Worm (Caenorhabditis elegans): Measurements from ENCODE around the gene F58F9.1.
A peak's percentile ranks its signal among the peaks of the same experiment; 100 is the strongest.

The F58F9.1 gene

DNA sequence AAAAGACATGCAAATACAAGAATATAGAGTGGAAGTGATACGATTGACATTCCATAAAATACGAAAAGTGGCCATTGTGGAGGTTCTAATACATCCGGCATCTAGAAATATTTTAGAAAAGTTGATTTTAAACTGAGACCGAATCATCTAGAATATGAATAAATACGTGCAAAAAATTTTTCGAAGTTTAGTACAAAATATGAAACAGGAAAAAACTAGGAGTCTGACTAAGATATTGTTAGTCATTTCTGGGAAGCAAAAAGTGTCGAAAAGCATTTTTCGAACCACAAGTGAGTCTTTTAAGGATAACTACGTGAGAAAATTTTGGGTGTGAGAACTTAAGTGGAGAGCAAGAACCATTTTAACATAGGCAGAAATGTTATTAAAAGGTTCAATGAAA is 32.5 kb downstream of the F58F9.1 start, which contains the start of gene srv-32:
TSS of gene srv-32 (minus strand) at position 101 of the 400 bp plus-strand sequence.
- TF ChIP-seq pes-1 (GFP tag; IDR thresholded peaks at IDR 0.05) (no peak), tbx-11 (GFP tag; IDR thresholded peaks at IDR 0.05) (no peak), ets-7 (tag; optimal IDR thresholded peaks at IDR 0.05) (no peak), tbx-37 (GFP tag; conservative IDR thresholded peaks at IDR 0.05) (no peak), flt-1 (GFP tag; IDR thresholded peaks at IDR 0.05) (no peak), hmg-4 (GFP tag; optimal IDR thresholded peaks at IDR 0.05) (no peak), hnd-1 (tag; optimal IDR thresholded peaks at IDR 0.05) (no peak), F13C5.2 (tag; optimal IDR thresholded peaks at IDR 0.05) (no peak), ama-1 (optimal IDR thresholded peaks at IDR 0.05) (no peak), tra-4 (tag; optimal IDR thresholded peaks at IDR 0.05) (no peak), scrt-1 (GFP tag; IDR thresholded peaks at IDR 0.05) (no peak), aly-1 (tag; optimal IDR thresholded peaks at IDR 0.05) (no peak), B0310.2 (tag; optimal IDR thresholded peaks at IDR 0.05) (no peak), ceh-36 (tag; optimal IDR thresholded peaks at IDR 0.05) (no peak), hmbx-1 (tag; optimal IDR thresholded peaks at IDR 0.05) (no peak), sea-1 (GFP tag; conservative IDR thresholded peaks at IDR 0.05) (no peak), ceh-13 (GFP tag; optimal IDR thresholded peaks at IDR 0.05) (no peak)

DNA sequence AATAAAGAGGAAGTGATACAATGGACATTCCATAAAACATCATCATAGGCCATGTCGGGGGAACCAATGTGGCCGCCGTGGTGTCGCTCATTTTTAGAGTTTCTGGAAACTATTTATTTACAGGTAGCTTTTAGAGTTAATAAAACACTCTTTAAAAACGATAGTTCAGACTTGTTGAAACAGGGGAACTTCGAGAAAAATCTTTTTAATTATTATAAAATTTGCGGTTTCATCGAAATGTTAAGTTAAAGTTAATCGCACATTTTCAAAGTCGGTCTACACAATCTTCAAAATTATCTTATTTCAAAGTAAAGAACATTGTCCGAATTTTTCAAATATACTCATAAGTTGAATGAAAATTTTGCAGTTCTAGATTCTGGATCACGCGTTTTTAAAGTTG is 34.6 kb downstream of the F58F9.1 start, which contains the start of gene ops-1:
TSS of gene ops-1 (minus strand) at position 101 of the 400 bp plus-strand sequence.
- TF ChIP-seq sea-1 (GFP tag; conservative IDR thresholded peaks at IDR 0.05) (no peak), ets-7 (tag; optimal IDR thresholded peaks at IDR 0.05) (no peak), ama-1 (optimal IDR thresholded peaks at IDR 0.05) (no peak)

ce11 chrIV:6290741-6291140 is 41.1 kb downstream of the F58F9.1 start, which contains the start of gene srv-24:
Gene srv-24, minus strand, starts transcription at chrIV:6290841.
- TF ChIP-seq hnd-1 (tag; optimal IDR thresholded peaks at IDR 0.05) (no peak), flt-1 (GFP tag; IDR thresholded peaks at IDR 0.05) (no peak), B0310.2 (tag; optimal IDR thresholded peaks at IDR 0.05) (no peak), pes-1 (GFP tag; IDR thresholded peaks at IDR 0.05) (no peak), aly-1 (tag; optimal IDR thresholded peaks at IDR 0.05) (no peak), F13C5.2 (tag; optimal IDR thresholded peaks at IDR 0.05) (no peak), scrt-1 (GFP tag; IDR thresholded peaks at IDR 0.05) (no peak), hmbx-1 (tag; optimal IDR thresholded peaks at IDR 0.05) (no peak)

DNA sequence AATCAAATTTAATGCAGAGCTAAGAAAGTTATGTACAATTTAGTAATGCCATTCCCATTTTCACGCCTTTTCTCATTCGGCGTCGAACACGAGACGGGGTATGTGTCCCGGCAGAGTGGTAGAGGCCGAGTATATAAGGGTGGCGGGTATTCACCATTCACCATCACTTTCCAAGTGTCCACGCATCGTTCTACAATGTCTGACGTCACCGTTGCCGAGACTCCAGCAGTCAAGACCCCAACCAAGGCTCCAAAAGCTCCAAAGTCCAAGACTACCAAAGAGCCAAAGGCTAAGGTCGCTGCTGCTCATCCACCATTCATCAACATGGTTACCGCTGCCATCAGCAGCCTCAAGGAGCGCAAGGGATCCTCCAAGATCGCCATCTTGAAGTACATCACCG is 44.4 kb downstream of the F58F9.1 start, which contains the start of gene hil-2:
TSS of gene hil-2 (plus strand) at position 160 of the 400 bp plus-strand sequence.
- TF ChIP-seq ceh-36 (tag; optimal IDR thresholded peaks at IDR 0.05) (no peak), ets-7 (tag; optimal IDR thresholded peaks at IDR 0.05) (no peak), aly-1 (tag; optimal IDR thresholded peaks at IDR 0.05) (no peak), tbx-11 (GFP tag; IDR thresholded peaks at IDR 0.05) (0 out of 2 replicates have a peak, but pooled peaks have one; percentile 13), pes-1 (GFP tag; IDR thresholded peaks at IDR 0.05) (no peak), hnd-1 (tag; optimal IDR thresholded peaks at IDR 0.05) (no peak), tra-4 (tag; optimal IDR thresholded peaks at IDR 0.05) (no peak), flt-1 (GFP tag; IDR thresholded peaks at IDR 0.05) (peak; percentile 53; the same call in 1 of the 2 replicates), scrt-1 (GFP tag; IDR thresholded peaks at IDR 0.05) (no peak), tbx-37 (GFP tag; conservative IDR thresholded peaks at IDR 0.05) (no peak), B0310.2 (tag; optimal IDR thresholded peaks at IDR 0.05) (no peak), sea-1 (GFP tag; conservative IDR thresholded peaks at IDR 0.05) (0 out of 2 replicates have a peak, but pooled peaks have one; percentile 37), F13C5.2 (tag; optimal IDR thresholded peaks at IDR 0.05) (no peak), ama-1 (optimal IDR thresholded peaks at IDR 0.05) (peak; percentile 93), hmg-4 (GFP tag; optimal IDR thresholded peaks at IDR 0.05) (no peak), ceh-13 (GFP tag; optimal IDR thresholded peaks at IDR 0.05) (no peak)

DNA sequence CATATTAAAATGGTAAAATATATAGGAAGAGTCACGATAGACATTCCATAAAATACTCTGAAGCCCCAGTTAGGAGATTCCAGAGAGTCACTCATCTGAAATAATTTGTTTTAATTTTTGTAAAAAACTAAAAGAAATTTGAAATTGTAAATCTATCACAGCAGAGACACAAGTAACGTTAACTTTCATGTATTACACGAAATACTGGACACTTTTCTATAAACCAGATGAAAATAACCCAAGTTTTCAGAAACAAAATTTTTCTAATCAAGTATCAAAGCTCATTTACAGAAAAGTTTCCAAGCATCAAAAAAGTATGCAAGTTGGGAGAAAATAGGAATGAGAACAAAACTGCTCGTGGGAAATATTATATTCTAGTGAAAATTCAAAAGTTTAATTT is 48.6 kb downstream of the F58F9.1 start, which contains the start of gene srv-27:
TSS of gene srv-27 (minus strand) at position 101 of the 400 bp plus-strand sequence.
- no peak for TF ChIP-seq aly-1 (tag; optimal IDR thresholded peaks at IDR 0.05)
- no peak for TF ChIP-seq scrt-1 (GFP tag; IDR thresholded peaks at IDR 0.05)
- no peak for TF ChIP-seq pes-1 (GFP tag; IDR thresholded peaks at IDR 0.05)
- no peak for TF ChIP-seq B0310.2 (tag; optimal IDR thresholded peaks at IDR 0.05)
- no peak for TF ChIP-seq sea-1 (GFP tag; conservative IDR thresholded peaks at IDR 0.05)
- TF ChIP-seq ama-1 (optimal IDR thresholded peaks at IDR 0.05): no peak

ce11 chrIV:6299523-6299922 is 49.9 kb downstream of the F58F9.1 start:
- no peak for TF ChIP-seq pes-1 (GFP tag; IDR thresholded peaks at IDR 0.05)
- no peak for TF ChIP-seq ceh-36 (tag; optimal IDR thresholded peaks at IDR 0.05)
- TF ChIP-seq ama-1 (optimal IDR thresholded peaks at IDR 0.05): no peak
- TF ChIP-seq F13C5.2 (tag; optimal IDR thresholded peaks at IDR 0.05): no peak

DNA sequence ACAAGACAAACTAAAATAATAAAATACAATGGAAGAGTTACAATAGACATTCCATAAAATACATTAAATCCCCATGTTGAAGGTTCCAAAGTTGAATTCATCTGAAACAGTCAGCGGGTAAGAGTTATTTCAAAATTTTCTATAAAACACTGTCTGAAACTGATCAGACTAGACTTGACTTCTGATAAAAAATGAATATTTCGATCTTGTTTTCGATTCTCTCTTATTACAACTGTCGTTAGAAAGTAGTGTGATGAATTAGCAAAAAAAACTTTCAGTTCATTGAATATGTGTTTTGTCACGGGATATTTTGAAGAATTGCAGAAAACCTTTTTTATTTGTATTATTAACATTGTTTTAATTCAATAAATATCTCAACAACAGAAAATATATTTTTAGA is 52.1 kb downstream of the F58F9.1 start, which contains the start of gene srv-26:
TSS of gene srv-26 (minus strand) at position 101 of the 400 bp plus-strand sequence.
- TF ChIP-seq pes-1 (GFP tag; IDR thresholded peaks at IDR 0.05): no peak
- no peak for TF ChIP-seq ets-7 (tag; optimal IDR thresholded peaks at IDR 0.05)

DNA sequence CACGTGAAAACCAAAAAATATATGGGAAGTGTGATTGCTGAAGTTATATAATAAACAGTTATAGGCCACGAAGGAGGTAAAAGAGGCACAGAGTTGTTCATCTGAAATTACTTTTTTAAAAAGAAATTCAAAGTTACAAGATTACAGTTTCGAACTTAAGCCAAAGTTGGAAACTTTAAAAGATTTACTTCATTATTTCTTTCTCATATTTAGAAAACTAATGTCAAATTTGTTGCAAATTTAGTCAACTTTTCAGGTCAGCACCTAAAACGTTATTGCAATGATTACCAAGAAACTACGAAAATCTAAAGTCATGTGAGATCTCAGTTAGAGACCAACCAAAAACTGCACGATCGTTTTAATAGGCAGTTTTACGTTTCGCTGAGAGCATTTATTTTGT is 54.0 kb downstream of the F58F9.1 start, which contains the start of gene srv-25:
TSS of gene srv-25 (minus strand) at position 101 of the 400 bp plus-strand sequence.
- no peak for TF ChIP-seq F13C5.2 (tag; optimal IDR thresholded peaks at IDR 0.05)

All from whole organism, early embryonic.